Worm (Caenorhabditis elegans) whole organism, early embryonic: ENCODE data around the gene nhr-8.

Source experiments
- ceh-13 ChIP-seq: fragments of 200-800 bp; sonication (Bioruptor generic); optimal IDR thresholded peaks from 2 replicates; lab custom pipeline; 2018; ENCODE audit warnings: mild to moderate bottlenecking, missing genetic modification characterization, missing compliant biosample characterization
- hmbx-1 ChIP-seq: sonication (generic microtip); optimal IDR thresholded peaks from 2 replicates; lab custom pipeline; 2016; ENCODE audit warnings: mild to moderate bottlenecking, missing genetic modification characterization, missing compliant biosample characterization
- pes-1 ChIP-seq: fragments of 200-800 bp; sonication (Bioruptor generic); IDR thresholded peaks from 2 replicates; pipeline ENCODE4 v1.3.6; 2022; ENCODE audit warnings: missing genetic modification reagents, missing genetic modification characterization, missing compliant biosample characterization
- scrt-1 ChIP-seq: fragments of 200-800 bp; sonication (Bioruptor generic); IDR thresholded peaks from 2 replicates; pipeline ENCODE4 v1.3.6; 2022; ENCODE audit warnings: missing genetic modification characterization, missing compliant biosample characterization
- sea-1 ChIP-seq: fragments of 200-800 bp; sonication (Bioruptor generic); conservative IDR thresholded peaks from 2 replicates; pipeline ENCODE4 v1.3.6; 2022; ENCODE audit warnings: missing genetic modification characterization, missing compliant biosample characterization

Gene nhr-8

ce11 chrIV:7763748-7764147, 53.0 kb downstream of the nhr-8 start, which contains the start of the genes C46A5.6 and C46A5.1:
TSS of gene C46A5.6 (minus strand) at chrIV:7763848.
TSS of gene C46A5.1 (plus strand) at chrIV:7763931.
- TF ChIP-seq sea-1 (GFP tag; lab: Robert Waterston, UW) (no peak), pes-1 (GFP tag; lab: Robert Waterston, UW) (no peak), scrt-1 (no peak), ceh-13 (GFP tag; lab: Kevin White, UChicago) (no peak), hmbx-1 (tag; lab: Kevin White, UChicago) (no peak)
